Worm (Caenorhabditis elegans) whole organism, young adult: Measurements from ENCODE around the gene C35A11.2.
A peak's percentile ranks its signal among the peaks of the same experiment; 100 is the strongest.

Experiments used
- B0336.3 ChIP-seq: fragments of 200-800 bp; sonication (Bioruptor generic); IDR thresholded peaks from 2 replicates; pipeline ENCODE4 v1.3.6; 2022; ENCODE audit warnings: missing genetic modification characterization, missing compliant biosample characterization
- F10E7.11 ChIP-seq: sonication (generic microtip); optimal IDR thresholded peaks from 2 replicates; lab custom pipeline; 2017; ENCODE audit warnings: mild to moderate bottlenecking, missing genetic modification characterization, moderate library complexity, missing compliant biosample characterization
- F22D6.2 ChIP-seq: sonication (generic microtip); optimal IDR thresholded peaks from 2 replicates; lab custom pipeline; 2016; ENCODE audit warnings: mild to moderate bottlenecking, missing genetic modification characterization, missing compliant biosample characterization
- F37B4.10 ChIP-seq: fragments of 200-800 bp; sonication (Bioruptor generic); IDR thresholded peaks from 2 replicates; pipeline ENCODE4 v1.3.6; 2022; ENCODE audit warnings: missing genetic modification characterization, missing compliant biosample characterization
- F55B11.4 ChIP-seq: sonication (generic microtip); optimal IDR thresholded peaks from 2 replicates; lab custom pipeline; 2016; ENCODE audit warnings: missing compliant biosample characterization, missing genetic modification characterization, borderline replicate concordance; ENCODE audit not compliant: insufficient read depth
- Y53F4B.3 ChIP-seq: fragments of 200-800 bp; sonication (Bioruptor generic); IDR thresholded peaks from 2 replicates; pipeline ENCODE4 v1.3.6; 2022; ENCODE audit warnings: missing genetic modification reagents, missing genetic modification characterization, missing compliant biosample characterization
- akir-1 ChIP-seq: fragments of 200-800 bp; sonication (Bioruptor generic); optimal IDR thresholded peaks from 2 replicates; lab custom pipeline; 2018; ENCODE audit warnings: mild to moderate bottlenecking, missing genetic modification characterization, moderate library complexity, missing compliant biosample characterization
- athp-1 ChIP-seq: sonication (generic microtip); optimal IDR thresholded peaks from 2 replicates; lab custom pipeline; 2017; ENCODE audit warnings: mild to moderate bottlenecking, missing genetic modification characterization, missing compliant biosample characterization
- attf-6 ChIP-seq: fragments of 200-800 bp; sonication (Bioruptor generic); IDR thresholded peaks from 2 replicates; pipeline ENCODE4 v1.3.6; 2022; ENCODE audit warnings: missing genetic modification reagents, missing genetic modification characterization, missing compliant biosample characterization
- bed-2 ChIP-seq: fragments of 200-800 bp; sonication (Bioruptor generic); IDR thresholded peaks from 2 replicates; pipeline ENCODE4 v1.3.6; 2022; ENCODE audit warnings: missing genetic modification reagents, missing genetic modification characterization, missing compliant biosample characterization
- cebp-1 ChIP-seq, 2 experiments: fragments of 200-800 bp in 1 of 2; sonication (Bioruptor generic) in 1 of 2; sonication (generic microtip) in 1 of 2; IDR thresholded peaks in 1 of 2; optimal IDR thresholded peaks in 1 of 2; 2 replicates each; pipeline versions ENCODE4 v1.3.6 to Lab custom; 2017 to 2022; ENCODE audit warnings: missing compliant biosample characterization in 2 of 2, missing genetic modification characterization in 2 of 2, mild to moderate bottlenecking in 1 of 2, missing genetic modification reagents in 1 of 2, moderate library complexity in 1 of 2
- ceh-27 ChIP-seq: fragments of 200-800 bp; sonication (Bioruptor generic); optimal IDR thresholded peaks from 2 replicates; lab custom pipeline; 2018; ENCODE audit warnings: mild to moderate bottlenecking, missing genetic modification characterization, moderate library complexity, missing compliant biosample characterization
- ceh-40 ChIP-seq: fragments of 200-800 bp; sonication (Bioruptor generic); IDR thresholded peaks from 2 replicates; pipeline ENCODE4 v1.3.6; 2022; ENCODE audit warnings: missing genetic modification characterization, missing compliant biosample characterization
- ceh-91 ChIP-seq: fragments of 200-800 bp; sonication (Bioruptor generic); IDR thresholded peaks from 2 replicates; pipeline ENCODE4 v1.3.6; 2022; ENCODE audit warnings: missing genetic modification reagents, missing genetic modification characterization, missing compliant biosample characterization
- chd-7 ChIP-seq: sonication (generic microtip); optimal IDR thresholded peaks from 2 replicates; lab custom pipeline; 2016; ENCODE audit warnings: mild to moderate bottlenecking, missing genetic modification characterization, moderate library complexity, missing compliant biosample characterization
- die-1 ChIP-seq: sonication (generic microtip); optimal IDR thresholded peaks from 2 replicates; lab custom pipeline; 2016; ENCODE audit warnings: missing genotype, mild to moderate bottlenecking, missing genetic modification characterization, missing compliant biosample characterization
- egl-18 ChIP-seq: fragments of 200-800 bp; sonication (Bioruptor generic); IDR thresholded peaks from 2 replicates; pipeline ENCODE4 v1.3.6; 2022; ENCODE audit warnings: missing genetic modification reagents, missing genetic modification characterization, missing compliant biosample characterization
- ekl-4 ChIP-seq: fragments of 200-800 bp; sonication (Bioruptor generic); IDR thresholded peaks from 2 replicates; pipeline ENCODE4 v1.3.6; 2022; ENCODE audit warnings: missing genetic modification reagents, missing genetic modification characterization, missing compliant biosample characterization
- ets-4 ChIP-seq: fragments of 200-800 bp; sonication (Bioruptor generic); optimal IDR thresholded peaks from 2 replicates; lab custom pipeline; 2018; ENCODE audit warnings: mild to moderate bottlenecking, missing genetic modification characterization, missing compliant biosample characterization
- fkh-3 ChIP-seq: sonication (generic microtip); optimal IDR thresholded peaks from 2 replicates; lab custom pipeline; 2016; ENCODE audit warnings: mild to moderate bottlenecking, missing genetic modification characterization, missing compliant biosample characterization
- gei-17 ChIP-seq: fragments of 200-800 bp; sonication (Bioruptor generic); optimal IDR thresholded peaks from 2 replicates; lab custom pipeline; 2018; ENCODE audit warnings: mild to moderate bottlenecking, missing genetic modification characterization, missing compliant biosample characterization
- hmg-20 ChIP-seq: fragments of 200-800 bp; sonication (Bioruptor generic); IDR thresholded peaks from 2 replicates; pipeline ENCODE4 v1.3.6; 2022; ENCODE audit warnings: missing genetic modification reagents, missing genetic modification characterization, missing compliant biosample characterization
- let-607 ChIP-seq, 2 experiments: fragments of 200-800 bp in 1 of 2; sonication (Bioruptor generic) in 1 of 2; sonication (generic microtip) in 1 of 2; optimal IDR thresholded peaks; 2 replicates each; lab custom pipeline; 2016 to 2018; ENCODE audit warnings: mild to moderate bottlenecking in 2 of 2, missing compliant biosample characterization in 2 of 2, missing genetic modification characterization in 2 of 2, moderate library complexity in 2 of 2, missing genotype in 1 of 2
- lin-35 ChIP-seq, 3 experiments: fragments of 150-350 bp in 2 of 3; sonication (generic microtip) in 1 of 3; optimal IDR thresholded peaks; 2 replicates each; lab custom pipeline; 2014 to 2018; ENCODE audit warnings: missing biosample characterization in 3 of 3, missing genetic modification characterization in 3 of 3, missing genetic modification reagents in 3 of 3
- lin-40 ChIP-seq: sonication (generic microtip); optimal IDR thresholded peaks from 2 replicates; lab custom pipeline; 2016; ENCODE audit warnings: missing genetic modification characterization, mild to moderate bottlenecking, missing compliant biosample characterization, missing genotype, missing genetic modification reagents
- lin-54 ChIP-seq: fragments of 200-800 bp; sonication (Bioruptor generic); optimal IDR thresholded peaks from 2 replicates; lab custom pipeline; 2018; ENCODE audit warnings: mild to moderate bottlenecking, missing genetic modification characterization, missing compliant biosample characterization
- mes-4 ChIP-seq: sonication (generic microtip); optimal IDR thresholded peaks from 2 replicates; lab custom pipeline; 2016; ENCODE audit warnings: missing genotype, missing genetic modification characterization, missing compliant biosample characterization
- nfya-1 ChIP-seq: sonication (generic microtip); optimal IDR thresholded peaks from 2 replicates; lab custom pipeline; 2017; ENCODE audit warnings: antibody characterized with exemption, missing compliant biosample characterization, missing genetic modification characterization, borderline replicate concordance; ENCODE audit not compliant: insufficient read depth
- nhr-80 ChIP-seq: sonication (generic microtip); optimal IDR thresholded peaks from 2 replicates; lab custom pipeline; 2016; ENCODE audit warnings: missing genetic modification characterization, missing compliant biosample characterization
- nhr-90 ChIP-seq: sonication (generic microtip); optimal IDR thresholded peaks from 2 replicates; lab custom pipeline; 2016; ENCODE audit warnings: missing genotype, mild to moderate bottlenecking, missing genetic modification characterization, missing compliant biosample characterization
- pbrm-1 ChIP-seq: fragments of 200-800 bp; sonication (Bioruptor generic); IDR thresholded peaks from 2 replicates; pipeline ENCODE4 v1.3.6; 2022; ENCODE audit warnings: missing genetic modification reagents, missing genetic modification characterization, missing compliant biosample characterization
- rcor-1 ChIP-seq: fragments of 200-800 bp; sonication (Bioruptor generic); IDR thresholded peaks from 2 replicates; pipeline ENCODE4 v1.3.6; 2022; ENCODE audit warnings: missing genetic modification reagents, missing genetic modification characterization, missing compliant biosample characterization
- rec-8 ChIP-seq, 2 experiments: sonication (generic microtip); optimal IDR thresholded peaks; 2 replicates each; lab custom pipeline; 2016; ENCODE audit warnings: mild to moderate bottlenecking in 2 of 2, missing genetic modification characterization in 2 of 2, missing genetic modification reagents in 2 of 2, missing genotype in 2 of 2, missing biosample characterization in 1 of 2, missing compliant biosample characterization in 1 of 2, moderate library complexity in 1 of 2
- repo-1 ChIP-seq: sonication (generic microtip); optimal IDR thresholded peaks from 2 replicates; lab custom pipeline; 2017; ENCODE audit warnings: mild to moderate bottlenecking, missing genetic modification characterization, missing compliant biosample characterization
- snpc-1.1 ChIP-seq: sonication (generic microtip); optimal IDR thresholded peaks from 2 replicates; lab custom pipeline; 2017; ENCODE audit warnings: missing genetic modification characterization, mild to moderate bottlenecking, missing compliant biosample characterization, antibody characterized with exemption, moderate library complexity, missing genotype, missing genetic modification reagents; ENCODE audit not compliant: insufficient read depth
- snpc-3.4 ChIP-seq: sonication (generic microtip); optimal IDR thresholded peaks from 2 replicates; lab custom pipeline; 2017; ENCODE audit warnings: missing genetic modification characterization, mild to moderate bottlenecking, missing compliant biosample characterization, antibody characterized with exemption, moderate library complexity, missing genotype, missing genetic modification reagents
- sptf-2 ChIP-seq: fragments of 200-800 bp; sonication (Bioruptor generic); optimal IDR thresholded peaks from 2 replicates; lab custom pipeline; 2018; ENCODE audit warnings: mild to moderate bottlenecking, missing genetic modification characterization, missing compliant biosample characterization
- tbx-9 ChIP-seq: sonication (generic microtip); optimal IDR thresholded peaks from 2 replicates; lab custom pipeline; 2016; ENCODE audit warnings: borderline replicate concordance, missing genetic modification characterization, inconsistent platforms, missing compliant biosample characterization
- tlf-1 ChIP-seq: fragments of 200-800 bp; sonication (Bioruptor generic); optimal IDR thresholded peaks from 2 replicates; lab custom pipeline; 2018; ENCODE audit warnings: mild to moderate bottlenecking, missing genetic modification characterization, missing compliant biosample characterization
- zim-3 ChIP-seq: sonication (generic microtip); optimal IDR thresholded peaks from 2 replicates; lab custom pipeline; 2017; ENCODE audit warnings: mild to moderate bottlenecking, missing genetic modification characterization, moderate library complexity, missing compliant biosample characterization
- ztf-28 ChIP-seq: fragments of 200-800 bp; sonication (Bioruptor generic); IDR thresholded peaks from 2 replicates; pipeline ENCODE4 v1.3.6; 2022; ENCODE audit warnings: missing genetic modification reagents, missing genetic modification characterization, missing compliant biosample characterization

C35A11.2 gene

ce11 chrV:5364863-5365262 is 21.2 kb upstream of the C35A11.2 start, which contains the start of gene T09D3.8:
T09D3.8 (plus strand) TSS chrV:5365163.
- TF ChIP-seq rec-8 (tag; optimal IDR thresholded peaks at IDR 0.05; lab: Kevin White, UChicago): no peak
- TF ChIP-seq ekl-4 (GFP tag; lab: Robert Waterston, UW): no peak
- TF ChIP-seq fkh-3: no peak
- TF ChIP-seq, all 124 proteins: peak for 0

ce11 chrV:5368792-5369191 is 17.3 kb upstream of the C35A11.2 start, which contains the start of gene T09D3.9:
T09D3.9 (minus strand) TSS chrV:5368892.
- TF ChIP-seq rcor-1: no peak
- no peak for TF ChIP-seq gei-17 (GFP tag; lab: Kevin White, UChicago)
- no peak for TF ChIP-seq athp-1 (tag; lab: Kevin White, UChicago)
- TF ChIP-seq chd-7 (tag; lab: Kevin White, UChicago): no peak
- TF ChIP-seq Y53F4B.3 (GFP tag; lab: Robert Waterston, UW): no peak
- no peak for TF ChIP-seq zim-3 (tag; lab: Kevin White, UChicago)
- no peak for TF ChIP-seq hmg-20 (GFP tag; lab: Robert Waterston, UW)
- no peak for TF ChIP-seq tlf-1 (GFP tag; lab: Kevin White, UChicago)
- TF ChIP-seq sptf-2 (GFP tag; lab: Kevin White, UChicago): no peak

- TF ChIP-seq repo-1 (tag; lab: Kevin White, UChicago) (no peak), F10E7.11 (tag; lab: Kevin White, UChicago) (no peak), tbx-9 (tag; lab: Kevin White, UChicago) (no peak), lin-40 (tag; lab: Kevin White, UChicago) (no peak), nhr-80 (tag; lab: Kevin White, UChicago) (no peak), F37B4.10 (GFP tag; lab: Robert Waterston, UW) (no peak), snpc-1.1 (tag; lab: Kevin White, UChicago) (no peak), lin-54 (no peak), F22D6.2 (tag; lab: Kevin White, UChicago) (no peak), lin-35 (GFP tag; optimal IDR thresholded peaks at IDR 0.05; lab: Kevin White, UChicago) (no peak), akir-1 (GFP tag; lab: Kevin White, UChicago) (no peak), ceh-27 (GFP tag; lab: Kevin White, UChicago) (no peak), die-1 (tag; lab: Kevin White, UChicago) (no peak), ztf-28 (GFP tag; lab: Robert Waterston, UW) (no peak), pbrm-1 (GFP tag; lab: Robert Waterston, UW) (no peak), B0336.3 (no peak), mes-4 (no peak)
These were observed 14.0 kb upstream of the C35A11.2 start, which contains the start of gene C35A11.3 for ce11 chrV:5372118-5372517. C35A11.3 (plus strand) TSS chrV:5372418.

ce11 chrV:5392993-5393628 is 7.0 kb downstream of the C35A11.2 start, which contains the start of gene C35A11.4:
C35A11.4 (minus strand) TSS chrV:5393148.
- TF ChIP-seq F10E7.11 (tag; lab: Kevin White, UChicago) (no peak), attf-6 (no peak), nhr-80 (tag; lab: Kevin White, UChicago) (peak; percentile 81), F55B11.4 (no peak), cebp-1 (GFP tag; IDR thresholded peaks at IDR 0.05; lab: Robert Waterston, UW) (no peak), cebp-1 (tag; optimal IDR thresholded peaks at IDR 0.05; lab: Kevin White, UChicago) (no peak), gei-17 (GFP tag; lab: Kevin White, UChicago) (no peak), egl-18 (no peak), let-607 (tag; optimal IDR thresholded peaks at IDR 0.05; lab: Kevin White, UChicago) (peak in 1 of 2 experiments; percentile 3), ceh-91 (GFP tag; lab: Robert Waterston, UW) (no peak), snpc-3.4 (tag; lab: Kevin White, UChicago) (no peak), bed-2 (GFP tag; lab: Robert Waterston, UW) (no peak), ceh-40 (no peak), nhr-90 (peak; percentile 3), ets-4 (GFP tag; lab: Kevin White, UChicago) (peak; percentile 55), nfya-1 (tag; lab: Kevin White, UChicago) (no peak), F22D6.2 (tag; lab: Kevin White, UChicago) (no peak), ekl-4 (GFP tag; lab: Robert Waterston, UW) (no peak), die-1 (tag; lab: Kevin White, UChicago) (no peak)
